Worm (Caenorhabditis elegans): ENCODE results near the gene srbc-49.

DNA sequence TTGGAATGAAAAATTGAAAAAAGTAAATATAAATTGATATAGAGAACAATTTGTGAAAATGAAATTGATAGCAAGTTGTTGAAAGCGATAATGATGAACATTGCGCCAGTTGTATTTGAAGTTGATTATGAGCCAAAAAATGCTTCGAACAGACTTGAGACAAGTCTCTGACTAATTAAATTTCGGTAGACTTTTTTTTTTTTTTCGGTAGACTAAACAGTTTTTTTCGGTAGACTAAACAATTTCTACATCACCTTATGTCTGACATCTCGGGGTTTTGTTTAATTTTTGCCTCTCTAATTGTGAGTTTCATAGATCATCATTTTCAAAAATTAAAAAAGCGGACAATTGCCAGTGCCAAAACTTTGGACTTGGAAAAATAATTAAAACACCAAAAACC is 12.1 kb downstream of the srbc-49 start, which contains the start of gene srbc-54:
- TF ChIP-seq ama-1 (optimal IDR thresholded peaks at IDR 0.05) (no peak), ceh-16 (tag; optimal IDR thresholded peaks at IDR 0.05) (no peak), ztf-11 (tag; optimal IDR thresholded peaks at IDR 0.05) (no peak)

Measured in whole organism, L2 larva.